Fruit fly (Drosophila melanogaster) whole organism, pupa: ENCODE results near the gene CG7542.

Experiments
- CG8301 ChIP-seq: fragments of 200-800 bp; sonication (Bioruptor generic); optimal IDR thresholded peaks from 2 replicates; lab custom pipeline; 2018; ENCODE audit warnings: missing biosample characterization, mild to moderate bottlenecking, missing genetic modification characterization
- EcR ChIP-seq: fragments of 200-800 bp; sonication (Bioruptor generic); optimal IDR thresholded peaks from 3 replicates; lab custom pipeline; 2019; ENCODE audit warnings: missing biosample characterization, missing genetic modification characterization, mild to moderate bottlenecking, moderate library complexity, missing genetic modification reagents
- Pif1B ChIP-seq: fragments of 200-800 bp; sonication (Bioruptor generic); optimal IDR thresholded peaks from 3 replicates; lab custom pipeline; 2016; ENCODE audit warnings: missing biosample characterization, missing genetic modification characterization
- rn ChIP-seq: fragments of 200-800 bp; sonication (Bioruptor generic); IDR thresholded peaks from 2 replicates; pipeline ENCODE4 v1.3.6; 2022; ENCODE audit warnings: missing biosample characterization, missing genetic modification characterization

DNA sequence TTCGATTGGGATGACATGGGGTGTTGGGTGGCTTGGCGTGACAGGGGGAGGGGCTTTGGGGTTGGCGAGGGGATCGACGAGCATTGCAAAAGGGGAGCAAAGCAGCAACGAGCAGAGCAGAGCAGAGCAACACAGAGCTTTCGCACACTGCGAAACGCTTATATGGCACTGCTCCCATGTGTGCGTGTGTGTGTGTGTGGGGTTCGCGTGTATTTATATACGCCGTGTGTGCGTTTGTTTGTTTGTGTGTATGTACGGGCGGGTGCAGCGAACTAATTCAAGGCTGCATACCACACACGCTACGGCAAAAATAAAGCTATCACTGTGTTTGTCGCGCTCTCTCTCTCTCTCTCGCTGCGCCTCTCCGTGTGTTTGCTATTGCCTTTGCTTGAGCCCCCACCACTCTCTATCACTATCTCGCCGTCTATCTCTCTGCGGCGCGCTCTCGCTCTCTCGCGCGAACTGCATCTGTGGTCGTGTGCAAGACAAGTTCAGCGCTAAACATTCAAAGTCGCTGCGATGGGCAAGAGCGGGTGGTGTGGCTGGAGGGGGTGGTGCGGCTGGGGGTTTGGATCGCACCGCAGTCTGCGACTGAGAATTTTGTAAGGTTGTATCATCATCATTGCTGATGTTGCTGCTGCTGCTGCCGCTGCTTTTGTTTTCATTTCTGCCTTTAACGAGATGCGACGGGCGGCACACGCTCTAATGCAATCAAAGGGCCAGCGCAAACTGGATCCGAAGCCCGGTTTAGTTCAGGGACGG is 41.0 kb downstream of the CG7542 start:
- TF ChIP-seq Pif1B (GFP tag; lab: Kevin White, UChicago): no peak
- TF ChIP-seq rn (GFP tag; lab: Robert Waterston, UW): no peak
- no peak for TF ChIP-seq CG8301 (tag; lab: Kevin White, UChicago)
- peak; percentile 100 for TF ChIP-seq EcR (GFP tag; lab: Kevin White, UChicago)
